Worm (Caenorhabditis elegans) whole organism, L2 larva: Measurements from ENCODE around the gene T09A5.5.

Source experiments
- R02D3.7 ChIP-seq: fragments of 150-350 bp; optimal IDR thresholded peaks from 2 replicates; lab custom pipeline; 2014; ENCODE audit warnings: missing biosample characterization, missing genetic modification characterization
- ZK546.5 ChIP-seq: sonication (generic microtip); optimal IDR thresholded peaks from 2 replicates; lab custom pipeline; 2017; ENCODE audit warnings: missing biosample characterization, missing genetic modification characterization
- ama-1 ChIP-seq: fragments of 150-350 bp; optimal IDR thresholded peaks from 2 replicates; lab custom pipeline; 2018; ENCODE audit warnings: inconsistent platforms
- blmp-1 ChIP-seq: sonication (generic microtip); optimal IDR thresholded peaks from 2 replicates; lab custom pipeline; 2017; ENCODE audit warnings: missing genetic modification characterization, mild to moderate bottlenecking, missing compliant biosample characterization, antibody characterized with exemption, moderate library complexity; ENCODE audit not compliant: insufficient read depth
- elt-3 ChIP-seq: sonication (generic microtip); optimal IDR thresholded peaks from 2 replicates; lab custom pipeline; 2017; ENCODE audit warnings: missing biosample characterization, missing genetic modification characterization
- fos-1 ChIP-seq: fragments of 150-350 bp; optimal IDR thresholded peaks from 2 replicates; lab custom pipeline; 2014; ENCODE audit warnings: missing biosample characterization, missing genetic modification characterization
- lin-11 ChIP-seq: fragments of 150-350 bp; sonication (generic microtip); optimal IDR thresholded peaks from 2 replicates; lab custom pipeline; 2014; ENCODE audit warnings: missing biosample characterization, missing genetic modification characterization, inconsistent platforms, mixed read lengths
- lin-13 ChIP-seq: fragments of 150-350 bp; optimal IDR thresholded peaks from 2 replicates; lab custom pipeline; 2014; ENCODE audit warnings: missing biosample characterization, missing genetic modification reagents, missing genetic modification characterization
- nhr-10 ChIP-seq: sonication (generic microtip); optimal IDR thresholded peaks from 2 replicates; lab custom pipeline; 2017; ENCODE audit warnings: missing biosample characterization, missing genetic modification characterization
- nhr-11 ChIP-seq: fragments of 150-350 bp; optimal IDR thresholded peaks from 2 replicates; lab custom pipeline; 2014; ENCODE audit warnings: missing biosample characterization, missing genetic modification characterization
- sma-3 ChIP-seq: sonication (generic microtip); optimal IDR thresholded peaks from 2 replicates; lab custom pipeline; 2016; ENCODE audit warnings: missing genetic modification reagents, missing genetic modification characterization, missing compliant biosample characterization
- snpc-4 ChIP-seq: fragments of 150-350 bp; optimal IDR thresholded peaks from 2 replicates; lab custom pipeline; 2014; ENCODE audit warnings: missing biosample characterization, missing genetic modification characterization
- unc-39 ChIP-seq: fragments of 150-350 bp; optimal IDR thresholded peaks from 2 replicates; lab custom pipeline; 2014; ENCODE audit warnings: missing biosample characterization, missing genetic modification characterization
- unc-55 ChIP-seq: fragments of 150-350 bp; sonication (generic microtip); optimal IDR thresholded peaks from 3 replicates; lab custom pipeline; 2014; ENCODE audit warnings: missing biosample characterization, missing genetic modification reagents, missing genetic modification characterization

DNA sequence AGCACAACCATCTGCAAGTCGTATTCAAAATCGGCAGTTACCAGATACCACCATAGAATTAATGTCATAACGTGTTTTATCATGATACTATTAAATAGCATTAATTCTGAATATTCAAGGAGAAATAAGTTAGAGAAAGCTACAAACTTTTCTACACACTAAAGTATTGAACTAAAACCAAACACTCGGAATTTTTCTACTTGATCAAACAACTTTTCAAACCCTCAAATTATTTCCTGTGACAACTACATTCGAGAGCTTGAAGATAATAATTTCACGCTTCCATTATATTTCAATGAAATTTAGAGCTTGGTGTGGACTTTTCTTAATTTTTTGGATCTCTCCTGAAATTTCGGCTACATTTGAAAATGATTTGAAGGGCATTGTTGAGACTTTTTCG lies 31.1 kb downstream of the T09A5.5 start, which contains the start of gene irld-47:
- no peak for TF ChIP-seq blmp-1 (tag; lab: Kevin White, UChicago)
- no peak for TF ChIP-seq lin-13
- TF ChIP-seq nhr-11 (tag; lab: Kevin White, UChicago) = no peak
- TF ChIP-seq snpc-4 (tag; lab: Kevin White, UChicago) = no peak
- no peak for TF ChIP-seq lin-11 (tag; lab: Kevin White, UChicago)
- no peak for TF ChIP-seq unc-39 (tag; lab: Kevin White, UChicago)
- TF ChIP-seq ama-1 (lab: Kevin White, UChicago) = no peak
- TF ChIP-seq sma-3 = no peak
- TF ChIP-seq fos-1 (tag; lab: Kevin White, UChicago) = no peak
- no peak for TF ChIP-seq unc-55
- no peak for TF ChIP-seq elt-3 (tag; lab: Kevin White, UChicago)
- no peak for TF ChIP-seq nhr-10
- TF ChIP-seq R02D3.7 (tag; lab: Kevin White, UChicago) = no peak
- TF ChIP-seq ZK546.5 = no peak
